Worm (Caenorhabditis elegans): ENCODE measurements around the gene Y51H4A.8.
"Not testable (repeated sequence)": the region's sequence is repeated elsewhere in the genome, so short reads cannot be mapped to it uniquely, and the experiment has no call there.

Gene Y51H4A.8

ce11 chrIV:16622522-16622921 lies 44.2 kb upstream of the Y51H4A.8 start:
- TF ChIP-seq F49E8.2 (tag; optimal IDR thresholded peaks at IDR 0.05; ENCODE audit: insufficient read depth) (no peak), C17E4.6 (GFP tag; IDR thresholded peaks at IDR 0.05) (no peak), repo-1 (tag; optimal IDR thresholded peaks at IDR 0.05) (no peak), aptf-3 (GFP tag; IDR thresholded peaks at IDR 0.05) (no peak), F57C9.4 (tag; optimal IDR thresholded peaks at IDR 0.05) (no peak), sea-2 (GFP tag; IDR thresholded peaks at IDR 0.05) (no peak), madf-3 (GFP tag; IDR thresholded peaks at IDR 0.05) (no peak)

ce11 chrIV:16615122-16615521 lies 36.8 kb upstream of the Y51H4A.8 start:
- TF ChIP-seq hsf-1 (GFP tag; IDR thresholded peaks at IDR 0.05) (peak; percentile 98), Y79H2A.3 (GFP tag; conservative IDR thresholded peaks at IDR 0.05) (0 out of 2 replicates have a peak, but pooled peaks have one; percentile 57), attf-6 (GFP tag; IDR thresholded peaks at IDR 0.05) (peak; percentile 59; the same call in 1 of the 2 replicates)

DNA sequence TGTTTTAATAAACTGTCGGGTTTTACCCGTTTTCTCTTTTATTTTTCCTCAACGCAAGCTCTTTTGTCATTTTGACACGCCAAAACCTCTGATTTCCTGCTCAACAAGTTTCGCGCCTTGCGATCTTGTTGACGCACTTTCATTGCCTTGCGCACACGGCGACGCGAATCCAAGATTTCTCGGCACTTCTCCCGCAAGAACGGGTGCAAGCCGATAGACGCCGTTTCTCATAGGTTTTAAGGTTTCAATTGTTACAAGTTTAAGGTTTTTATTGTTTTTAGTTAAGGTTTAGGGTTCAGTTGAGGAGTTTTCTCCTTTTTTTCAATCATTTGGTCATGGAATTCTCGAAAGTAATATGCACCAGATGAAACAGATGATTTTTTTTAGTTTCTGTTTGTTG lies 32.5 kb upstream of the Y51H4A.8 start:
- not testable (repeated sequence) for TF ChIP-seq snpc-4 (GFP tag; optimal IDR thresholded peaks at IDR 0.05)
- peak in 1 of 4 experiments; percentile 35 for TF ChIP-seq snpc-4 (tag; optimal IDR thresholded peaks at IDR 0.05)
- TF ChIP-seq attf-6 (GFP tag; IDR thresholded peaks at IDR 0.05): peak; percentile 68; the same call in 1 of the 2 replicates

DNA sequence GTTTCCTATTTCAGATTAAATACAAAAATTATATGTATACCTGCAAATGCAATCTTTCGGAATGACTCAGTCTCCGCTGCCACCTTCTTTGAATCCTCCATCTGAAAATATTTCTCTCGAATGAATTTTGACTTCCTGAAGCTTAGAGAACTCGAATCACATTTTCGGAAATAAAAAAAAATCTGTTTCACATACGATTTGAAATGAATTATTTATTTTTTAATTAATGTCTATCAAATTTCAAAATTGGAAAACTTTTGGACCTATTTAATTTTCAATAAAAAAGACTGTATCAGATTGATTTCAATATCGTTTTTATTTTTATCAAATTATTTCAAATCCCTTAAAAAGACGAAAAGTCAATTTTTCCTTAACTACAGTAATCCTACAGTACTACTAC lies 24.3 kb upstream of the Y51H4A.8 start, which contains the start of gene col-137:
Gene col-137, minus strand, starts transcription at position 101 of the 400 bp plus-strand sequence.
- TF ChIP-seq ekl-4 (GFP tag; IDR thresholded peaks at IDR 0.05): no peak
- no peak for TF ChIP-seq nfya-2 (GFP tag; IDR thresholded peaks at IDR 0.05)
- TF ChIP-seq ztf-26 (tag; optimal IDR thresholded peaks at IDR 0.05): no peak
- no peak for TF ChIP-seq B0019.2 (GFP tag; conservative IDR thresholded peaks at IDR 0.05)
- TF ChIP-seq ama-1 (optimal IDR thresholded peaks at IDR 0.05): no peak
- TF ChIP-seq ama-1 (GFP tag; optimal IDR thresholded peaks at IDR 0.05): no peak
- no peak for TF ChIP-seq dpff-1 (tag; optimal IDR thresholded peaks at IDR 0.05)
- no peak for TF ChIP-seq snpc-1.3 (tag; optimal IDR thresholded peaks at IDR 0.05; ENCODE audit: insufficient read depth)
- TF ChIP-seq repo-1 (tag; optimal IDR thresholded peaks at IDR 0.05): no peak
- TF ChIP-seq F22D6.2 (tag; optimal IDR thresholded peaks at IDR 0.05): no peak
- no peak for TF ChIP-seq Y53G8AR.9 (GFP tag; conservative IDR thresholded peaks at IDR 0.05)
- TF ChIP-seq zfh-2 (GFP tag; conservative IDR thresholded peaks at IDR 0.05): no peak
- TF ChIP-seq F57A8.1 (GFP tag; optimal IDR thresholded peaks at IDR 0.05): no peak
- no peak for TF ChIP-seq xnd-1 (tag; optimal IDR thresholded peaks at IDR 0.05)
- TF ChIP-seq him-1 (tag; optimal IDR thresholded peaks at IDR 0.05): no peak
- TF ChIP-seq lin-54 (GFP tag; optimal IDR thresholded peaks at IDR 0.05): no peak
- no peak for TF ChIP-seq mes-4 (tag; optimal IDR thresholded peaks at IDR 0.05)

DNA sequence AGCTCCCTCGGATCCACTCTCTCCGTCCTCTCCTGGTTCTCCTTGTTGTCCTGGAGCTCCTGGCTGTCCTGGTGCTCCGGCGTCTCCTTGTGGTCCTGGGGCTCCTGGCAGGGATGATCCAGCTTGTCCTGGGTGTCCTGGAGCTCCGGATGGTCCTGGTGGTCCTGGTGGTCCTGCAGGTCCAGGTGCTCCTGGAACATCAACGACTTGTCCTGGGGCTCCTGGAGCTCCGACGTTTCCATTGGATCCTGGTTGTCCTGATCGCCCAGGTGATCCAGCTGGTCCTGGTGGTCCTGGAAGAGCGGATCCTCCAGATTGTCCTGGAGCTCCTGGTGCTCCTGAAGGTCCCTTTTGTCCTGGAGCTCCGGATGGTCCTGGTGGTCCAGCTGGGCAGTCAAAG lies 23.2 kb upstream of the Y51H4A.8 start:
- no peak for TF ChIP-seq ceh-100 (GFP tag; IDR thresholded peaks at IDR 0.05)
- TF ChIP-seq egrh-3 (GFP tag; IDR thresholded peaks at IDR 0.05): peak; percentile 89
- peak; percentile 87; the same call in 1 of the 2 replicates for TF ChIP-seq zfh-2 (GFP tag; conservative IDR thresholded peaks at IDR 0.05)
- TF ChIP-seq T26A5.8 (tag; optimal IDR thresholded peaks at IDR 0.05): no peak
- no peak for TF ChIP-seq attf-3 (GFP tag; conservative IDR thresholded peaks at IDR 0.05)

DNA sequence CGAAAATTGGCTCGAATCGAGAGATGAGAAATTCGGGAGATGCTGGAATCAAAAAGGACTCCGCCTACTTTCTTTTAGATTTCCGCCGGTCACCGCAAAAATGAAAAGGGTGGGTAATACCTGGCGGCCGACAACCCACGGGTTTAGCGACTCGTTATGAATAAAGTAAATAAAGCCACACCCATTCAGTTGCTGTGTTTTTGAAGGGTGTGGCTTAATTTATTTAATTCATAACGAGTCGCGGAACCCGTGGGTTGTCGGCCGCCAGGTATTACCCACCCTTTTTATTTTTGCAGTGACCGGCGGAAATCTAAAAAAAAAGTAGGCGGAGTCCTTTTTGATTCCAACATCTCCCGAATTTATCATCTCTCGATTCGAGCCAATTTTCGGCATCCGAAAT lies 14.5 kb upstream of the Y51H4A.8 start:
- peak; percentile 88 for TF ChIP-seq pbrm-1 (GFP tag; IDR thresholded peaks at IDR 0.05)
- peak; percentile 52 for TF ChIP-seq hsf-1 (GFP tag; IDR thresholded peaks at IDR 0.05)
- 0 out of 2 replicates have a peak, but pooled peaks have one; percentile 16 for TF ChIP-seq B0019.2 (GFP tag; conservative IDR thresholded peaks at IDR 0.05)
- 0 out of 2 replicates have a peak, but pooled peaks have one; percentile 44 for TF ChIP-seq F39B2.1 (GFP tag; IDR thresholded peaks at IDR 0.05)
- TF ChIP-seq tbp1 (GFP tag; optimal IDR thresholded peaks at IDR 0.05): peak; percentile 36
- TF ChIP-seq ekl-4 (GFP tag; IDR thresholded peaks at IDR 0.05): 0 out of 2 replicates have a peak, but pooled peaks have one; percentile 47
- TF ChIP-seq madf-6 (GFP tag; IDR thresholded peaks at IDR 0.05): peak; percentile 76
- peak; percentile 79 for TF ChIP-seq snpc-1.1 (tag; optimal IDR thresholded peaks at IDR 0.05; ENCODE audit: insufficient read depth)
- TF ChIP-seq D2030.7 (GFP tag; IDR thresholded peaks at IDR 0.05): peak; percentile 79
- TF ChIP-seq ceh-100 (GFP tag; IDR thresholded peaks at IDR 0.05): peak; percentile 74
- TF ChIP-seq nfyb-1 (GFP tag; IDR thresholded peaks at IDR 0.05): peak; percentile 60; the same call in 1 of the 2 replicates
- TF ChIP-seq hmg-1.2 (GFP tag; IDR thresholded peaks at IDR 0.05): peak; percentile 44; the same call in 1 of the 2 replicates
- TF ChIP-seq attf-6 (GFP tag; IDR thresholded peaks at IDR 0.05): peak; percentile 100
- peak; percentile 42; the same call in 1 of the 2 replicates for TF ChIP-seq madf-3 (GFP tag; IDR thresholded peaks at IDR 0.05)
